Fruit fly (Drosophila melanogaster): Measurements from ENCODE around the gene CG11226.

DNA sequence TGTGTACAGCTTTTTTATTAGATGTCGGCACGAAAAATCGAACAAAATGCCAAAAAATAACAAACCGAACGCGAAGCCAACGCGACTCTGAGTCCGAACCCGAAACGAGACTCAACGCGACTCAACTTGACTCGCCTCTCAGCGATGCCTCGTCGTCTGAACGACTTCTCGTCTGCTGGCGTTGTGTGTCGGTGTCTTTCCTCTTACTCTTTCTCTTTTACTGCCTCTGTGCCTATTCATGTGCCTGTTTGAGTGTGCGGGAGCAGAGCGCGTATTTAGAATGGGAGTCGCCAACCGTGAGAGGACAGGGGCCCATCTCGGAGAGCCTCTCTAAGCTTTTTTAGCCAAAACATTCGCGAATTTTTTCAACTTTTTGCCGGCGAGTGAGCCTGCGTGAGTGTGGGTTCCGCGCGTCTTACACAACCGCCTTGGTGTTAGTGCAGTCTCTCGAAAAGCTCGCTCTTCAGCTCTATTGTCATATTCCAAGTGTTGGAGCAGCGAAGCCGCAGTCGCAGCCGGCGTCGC is 12.1 kb upstream of the CG11226 start:
- TF ChIP-seq h (optimal IDR thresholded peaks at IDR 0.05) (no peak), Sin3A (optimal IDR thresholded peaks at IDR 0.05) (no peak), Myc (optimal IDR thresholded peaks at IDR 0.05) (no peak), insv (optimal IDR thresholded peaks at IDR 0.05) (no peak), ttk (optimal IDR thresholded peaks at IDR 0.05) (no peak), psq (optimal IDR thresholded peaks at IDR 0.05) (no peak)
